Worm (Caenorhabditis elegans): ENCODE results near the gene C17H12.11.

DNA sequence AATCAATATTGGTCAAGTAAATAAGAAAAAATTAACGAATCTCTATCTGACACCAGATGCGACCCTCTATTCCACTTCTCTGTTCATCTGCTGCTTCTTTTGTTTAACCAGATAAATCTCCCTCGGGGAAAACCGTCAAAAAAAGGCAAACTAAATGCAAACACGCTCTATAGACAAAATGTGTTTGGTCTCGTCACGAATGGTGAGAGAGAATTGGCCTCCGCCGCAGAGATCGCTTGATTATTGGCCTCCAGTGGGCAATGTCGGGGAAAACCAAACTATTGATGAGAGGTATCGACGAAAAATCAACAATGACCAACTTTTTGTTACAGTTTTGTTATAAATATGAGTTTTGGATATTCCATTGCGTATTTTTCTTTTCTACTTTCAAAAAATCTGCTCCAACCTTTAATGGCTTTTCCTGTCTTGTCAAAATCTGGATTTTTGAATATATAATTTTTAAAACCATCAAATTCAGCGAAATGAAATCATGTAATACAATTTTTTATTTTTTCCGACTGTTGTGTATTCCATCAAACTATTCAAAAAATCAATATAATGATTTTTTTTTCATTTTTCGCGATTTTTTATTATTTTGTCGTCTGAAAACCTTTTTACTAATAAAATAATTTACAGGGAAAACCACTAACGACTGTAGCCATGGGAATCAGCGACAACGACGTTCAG lies 11.6 kb upstream of the C17H12.11 start, which contains the start of the genes C17H12.2 and vha-8:
- peak in 1 of 3 experiments; percentile 84 for TF ChIP-seq lin-35 (GFP tag; optimal IDR thresholded peaks at IDR 0.05)
- peak; percentile 7 for TF ChIP-seq akir-1 (GFP tag; optimal IDR thresholded peaks at IDR 0.05)
- peak; percentile 34 for TF ChIP-seq unc-62 (GFP tag; optimal IDR thresholded peaks at IDR 0.05)
- TF ChIP-seq dpl-1 (GFP tag; optimal IDR thresholded peaks at IDR 0.05), result peak; percentile 4
- no peak for TF ChIP-seq lsl-1 (GFP tag; optimal IDR thresholded peaks at IDR 0.05)
- no peak for TF ChIP-seq dpff-1 (tag; optimal IDR thresholded peaks at IDR 0.05)
- peak; percentile 45 for TF ChIP-seq snpc-4 (GFP tag; optimal IDR thresholded peaks at IDR 0.05)
- TF ChIP-seq snpc-4 (tag; optimal IDR thresholded peaks at IDR 0.05), result peak; percentile 29 to 68 (median 56)
- no peak for TF ChIP-seq ama-1 (optimal IDR thresholded peaks at IDR 0.05)
- TF ChIP-seq ama-1 (GFP tag; optimal IDR thresholded peaks at IDR 0.05), result no peak
- no peak for TF ChIP-seq ztf-3 (GFP tag; optimal IDR thresholded peaks at IDR 0.05)
